Worm (Caenorhabditis elegans) whole organism, young adult: ENCODE results near the gene ufc-1.

Experiments used
- F10E7.11 ChIP-seq: sonication (generic microtip); optimal IDR thresholded peaks from 2 replicates; lab custom pipeline; 2017; ENCODE audit warnings: mild to moderate bottlenecking, missing genetic modification characterization, moderate library complexity, missing compliant biosample characterization
- F23B12.7 ChIP-seq: sonication (generic microtip); optimal IDR thresholded peaks from 2 replicates; lab custom pipeline; 2017; ENCODE audit warnings: missing genetic modification characterization, mild to moderate bottlenecking, missing compliant biosample characterization, antibody characterized with exemption, moderate library complexity; ENCODE audit not compliant: insufficient read depth
- F55B11.4 ChIP-seq: sonication (generic microtip); optimal IDR thresholded peaks from 2 replicates; lab custom pipeline; 2016; ENCODE audit warnings: missing compliant biosample characterization, missing genetic modification characterization, borderline replicate concordance; ENCODE audit not compliant: insufficient read depth
- F57C9.4 ChIP-seq: sonication (generic microtip); optimal IDR thresholded peaks from 2 replicates; lab custom pipeline; 2017; ENCODE audit warnings: mild to moderate bottlenecking, missing genetic modification characterization, missing compliant biosample characterization
- K11D2.4 ChIP-seq: fragments of 200-800 bp; sonication (Bioruptor generic); IDR thresholded peaks from 2 replicates; pipeline ENCODE4 v1.3.6; 2022; ENCODE audit warnings: missing genetic modification reagents, missing genetic modification characterization, missing compliant biosample characterization
- T26A5.8 ChIP-seq: sonication (generic microtip); optimal IDR thresholded peaks from 2 replicates; lab custom pipeline; 2016; ENCODE audit warnings: missing genetic modification characterization, missing compliant biosample characterization
- Y79H2A.3 ChIP-seq: fragments of 200-800 bp; sonication (Bioruptor generic); conservative IDR thresholded peaks from 2 replicates; pipeline ENCODE4 v1.3.6; 2022; ENCODE audit warnings: missing genetic modification reagents, missing genetic modification characterization, missing compliant biosample characterization
- akir-1 ChIP-seq: fragments of 200-800 bp; sonication (Bioruptor generic); optimal IDR thresholded peaks from 2 replicates; lab custom pipeline; 2018; ENCODE audit warnings: mild to moderate bottlenecking, missing genetic modification characterization, moderate library complexity, missing compliant biosample characterization
- ama-1 ChIP-seq, 3 experiments: fragments of 150-350 bp in 1 of 3; sonication (generic microtip) in 2 of 3; optimal IDR thresholded peaks; 2 replicates each; lab custom pipeline; 2014 to 2018; ENCODE audit warnings: missing biosample characterization in 2 of 3, missing genetic modification characterization in 2 of 3, missing genetic modification reagents in 2 of 3
- aptf-2 ChIP-seq: fragments of 200-800 bp; sonication (Bioruptor generic); conservative IDR thresholded peaks from 2 replicates; pipeline ENCODE4 v1.3.6; 2022; ENCODE audit warnings: missing genetic modification reagents, missing genetic modification characterization, missing compliant biosample characterization
- atf-7 ChIP-seq: sonication (generic microtip); optimal IDR thresholded peaks from 2 replicates; lab custom pipeline; 2017; ENCODE audit warnings: mild to moderate bottlenecking, missing genetic modification characterization, missing compliant biosample characterization
- athp-1 ChIP-seq: sonication (generic microtip); optimal IDR thresholded peaks from 2 replicates; lab custom pipeline; 2017; ENCODE audit warnings: mild to moderate bottlenecking, missing genetic modification characterization, missing compliant biosample characterization
- attf-5 ChIP-seq: fragments of 200-800 bp; sonication (Bioruptor generic); optimal IDR thresholded peaks from 2 replicates; lab custom pipeline; 2018; ENCODE audit warnings: mild to moderate bottlenecking, missing genetic modification characterization, missing compliant biosample characterization
- bed-1 ChIP-seq: fragments of 200-800 bp; sonication (Bioruptor generic); IDR thresholded peaks from 2 replicates; pipeline ENCODE4 v1.3.6; 2022; ENCODE audit warnings: missing genetic modification reagents, missing genetic modification characterization, missing compliant biosample characterization
- bed-2 ChIP-seq: fragments of 200-800 bp; sonication (Bioruptor generic); IDR thresholded peaks from 2 replicates; pipeline ENCODE4 v1.3.6; 2022; ENCODE audit warnings: missing genetic modification reagents, missing genetic modification characterization, missing compliant biosample characterization
- cebp-1 ChIP-seq, 2 experiments: fragments of 200-800 bp in 1 of 2; sonication (Bioruptor generic) in 1 of 2; sonication (generic microtip) in 1 of 2; IDR thresholded peaks in 1 of 2; optimal IDR thresholded peaks in 1 of 2; 2 replicates each; pipeline versions ENCODE4 v1.3.6 to Lab custom; 2017 to 2022; ENCODE audit warnings: missing compliant biosample characterization in 2 of 2, missing genetic modification characterization in 2 of 2, mild to moderate bottlenecking in 1 of 2, missing genetic modification reagents in 1 of 2, moderate library complexity in 1 of 2
- cebp-2 ChIP-seq: fragments of 200-800 bp; sonication (Bioruptor generic); IDR thresholded peaks from 2 replicates; pipeline ENCODE4 v1.3.6; 2022; ENCODE audit warnings: missing genetic modification characterization, missing compliant biosample characterization
- ceh-100 ChIP-seq: fragments of 200-800 bp; sonication (Bioruptor generic); IDR thresholded peaks from 2 replicates; pipeline ENCODE4 v1.3.6; 2022; ENCODE audit warnings: missing genetic modification reagents, missing genetic modification characterization, missing compliant biosample characterization
- chd-7 ChIP-seq: sonication (generic microtip); optimal IDR thresholded peaks from 2 replicates; lab custom pipeline; 2016; ENCODE audit warnings: mild to moderate bottlenecking, missing genetic modification characterization, moderate library complexity, missing compliant biosample characterization
- dox-1 ChIP-seq: fragments of 200-800 bp; sonication (Bioruptor generic); IDR thresholded peaks from 2 replicates; pipeline ENCODE4 v1.3.6; 2022; ENCODE audit warnings: missing genetic modification reagents, missing genetic modification characterization, missing compliant biosample characterization
- dpff-1 ChIP-seq: sonication (generic microtip); optimal IDR thresholded peaks from 2 replicates; lab custom pipeline; 2017; ENCODE audit warnings: mild to moderate bottlenecking, missing genetic modification characterization, missing compliant biosample characterization
- egl-44 ChIP-seq: fragments of 200-800 bp; sonication (Bioruptor generic); IDR thresholded peaks from 2 replicates; pipeline ENCODE4 v1.3.6; 2022; ENCODE audit warnings: missing genetic modification reagents, missing genetic modification characterization, missing compliant biosample characterization
- ekl-4 ChIP-seq: fragments of 200-800 bp; sonication (Bioruptor generic); IDR thresholded peaks from 2 replicates; pipeline ENCODE4 v1.3.6; 2022; ENCODE audit warnings: missing genetic modification reagents, missing genetic modification characterization, missing compliant biosample characterization
- ets-4 ChIP-seq: fragments of 200-800 bp; sonication (Bioruptor generic); optimal IDR thresholded peaks from 2 replicates; lab custom pipeline; 2018; ENCODE audit warnings: mild to moderate bottlenecking, missing genetic modification characterization, missing compliant biosample characterization
- fkh-3 ChIP-seq: sonication (generic microtip); optimal IDR thresholded peaks from 2 replicates; lab custom pipeline; 2016; ENCODE audit warnings: mild to moderate bottlenecking, missing genetic modification characterization, missing compliant biosample characterization
- lag-1 ChIP-seq: fragments of 200-800 bp; sonication (Bioruptor generic); IDR thresholded peaks from 2 replicates; pipeline ENCODE4 v1.3.6; 2022; ENCODE audit warnings: missing genetic modification reagents, missing genetic modification characterization, missing compliant biosample characterization
- let-526 ChIP-seq: fragments of 200-800 bp; sonication (Bioruptor generic); IDR thresholded peaks from 2 replicates; pipeline ENCODE4 v1.3.6; 2022; ENCODE audit warnings: missing genetic modification reagents, missing genetic modification characterization, missing compliant biosample characterization
- let-607 ChIP-seq, 2 experiments: fragments of 200-800 bp in 1 of 2; sonication (Bioruptor generic) in 1 of 2; sonication (generic microtip) in 1 of 2; optimal IDR thresholded peaks; 2 replicates each; lab custom pipeline; 2016 to 2018; ENCODE audit warnings: mild to moderate bottlenecking in 2 of 2, missing compliant biosample characterization in 2 of 2, missing genetic modification characterization in 2 of 2, moderate library complexity in 2 of 2, missing genotype in 1 of 2
- lin-40 ChIP-seq: sonication (generic microtip); optimal IDR thresholded peaks from 2 replicates; lab custom pipeline; 2016; ENCODE audit warnings: missing genetic modification characterization, mild to moderate bottlenecking, missing compliant biosample characterization, missing genotype, missing genetic modification reagents
- lir-1 ChIP-seq: fragments of 200-800 bp; sonication (Bioruptor generic); conservative IDR thresholded peaks from 2 replicates; pipeline ENCODE4 v1.3.6; 2022; ENCODE audit warnings: missing genetic modification reagents, missing genetic modification characterization, missing compliant biosample characterization
- mel-28 ChIP-seq: sonication (generic microtip); optimal IDR thresholded peaks from 2 replicates; lab custom pipeline; 2016; ENCODE audit warnings: borderline replicate concordance, mild to moderate bottlenecking, missing genetic modification characterization, missing compliant biosample characterization
- mes-4 ChIP-seq: sonication (generic microtip); optimal IDR thresholded peaks from 2 replicates; lab custom pipeline; 2016; ENCODE audit warnings: missing genotype, missing genetic modification characterization, missing compliant biosample characterization
- rpc-1 ChIP-seq, 2 experiments: fragments of 150-350 bp in 1 of 2; sonication (generic microtip) in 1 of 2; optimal IDR thresholded peaks; 2 replicates each; lab custom pipeline; 2014 to 2018; ENCODE audit warnings: missing biosample characterization in 1 of 2, missing genetic modification characterization in 1 of 2, missing genetic modification reagents in 1 of 2, missing genotype in 1 of 2
- sdz-38 ChIP-seq: sonication (generic microtip); optimal IDR thresholded peaks from 2 replicates; lab custom pipeline; 2016; ENCODE audit warnings: missing genotype, missing genetic modification characterization, missing compliant biosample characterization
- sea-2 ChIP-seq: fragments of 200-800 bp; sonication (Bioruptor generic); IDR thresholded peaks from 2 replicates; pipeline ENCODE4 v1.3.6; 2022; ENCODE audit warnings: missing genetic modification characterization, missing compliant biosample characterization
- somi-1 ChIP-seq: fragments of 200-800 bp; sonication (Bioruptor generic); optimal IDR thresholded peaks from 2 replicates; lab custom pipeline; 2018; ENCODE audit warnings: mild to moderate bottlenecking, missing genetic modification characterization, missing compliant biosample characterization
- tbx-9 ChIP-seq: sonication (generic microtip); optimal IDR thresholded peaks from 2 replicates; lab custom pipeline; 2016; ENCODE audit warnings: borderline replicate concordance, missing genetic modification characterization, inconsistent platforms, missing compliant biosample characterization
- ztf-22 ChIP-seq: fragments of 200-800 bp; sonication (Bioruptor generic); optimal IDR thresholded peaks from 2 replicates; lab custom pipeline; 2018; ENCODE audit warnings: mild to moderate bottlenecking, missing genetic modification characterization, moderate library complexity, missing compliant biosample characterization
- ztf-3 ChIP-seq: fragments of 200-800 bp; sonication (Bioruptor generic); optimal IDR thresholded peaks from 2 replicates; lab custom pipeline; 2018; ENCODE audit warnings: mild to moderate bottlenecking, missing genetic modification characterization, missing compliant biosample characterization
- ztf-6 ChIP-seq: fragments of 200-800 bp; sonication (Bioruptor generic); IDR thresholded peaks from 2 replicates; pipeline ENCODE4 v1.3.6; 2022; ENCODE audit warnings: missing genetic modification reagents, missing genetic modification characterization, missing compliant biosample characterization

ufc-1 gene

DNA sequence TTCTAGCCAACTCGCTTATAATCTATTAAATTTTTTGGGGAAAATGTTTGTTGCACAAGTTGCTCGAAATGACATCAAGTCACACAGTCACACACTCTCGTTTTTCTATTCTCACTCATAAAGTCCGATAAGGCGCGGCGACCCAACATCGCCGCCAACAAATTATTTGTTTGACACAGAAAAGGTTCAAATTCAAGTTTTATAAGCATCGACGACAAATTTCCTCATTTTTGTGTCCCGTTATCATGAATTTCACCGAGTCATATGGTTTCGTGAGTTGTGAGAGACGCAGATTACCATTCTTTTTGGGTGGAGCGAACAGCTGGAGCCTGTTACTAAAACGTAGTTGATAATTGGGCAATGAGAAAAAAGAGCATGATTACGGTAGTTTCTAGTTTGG is 41.5 kb upstream of the ufc-1 start (continued):
- TF ChIP-seq bed-1 (GFP tag; lab: Robert Waterston, UW) (no peak), attf-5 (peak; percentile 28), ama-1 (optimal IDR thresholded peaks at IDR 0.05; lab: Kevin White, UChicago) (no peak), ama-1 (GFP tag; optimal IDR thresholded peaks at IDR 0.05; lab: Kevin White, UChicago) (no peak), chd-7 (no peak), sea-2 (GFP tag; lab: Robert Waterston, UW) (no peak), Y79H2A.3 (no peak), T26A5.8 (tag; lab: Kevin White, UChicago) (no peak), let-526 (no peak), athp-1 (no peak), akir-1 (GFP tag; lab: Kevin White, UChicago) (no peak), lir-1 (no peak), sdz-38 (tag; lab: Kevin White, UChicago) (no peak), ztf-3 (no peak), atf-7 (tag; lab: Kevin White, UChicago) (peak; percentile 65), F10E7.11 (no peak), egl-44 (GFP tag; lab: Robert Waterston, UW) (no peak), cebp-1 (GFP tag; IDR thresholded peaks at IDR 0.05; lab: Robert Waterston, UW) (no peak), cebp-1 (tag; optimal IDR thresholded peaks at IDR 0.05; lab: Kevin White, UChicago) (no peak), ceh-100 (GFP tag; lab: Robert Waterston, UW) (no peak), F23B12.7 (tag; lab: Kevin White, UChicago) (no peak), cebp-2 (GFP tag; lab: Robert Waterston, UW) (no peak), bed-2 (GFP tag; lab: Robert Waterston, UW) (no peak), rpc-1 (optimal IDR thresholded peaks at IDR 0.05; lab: Kevin White, UChicago) (no peak), rpc-1 (tag; optimal IDR thresholded peaks at IDR 0.05; lab: Kevin White, UChicago) (no peak), dox-1 (GFP tag; lab: Robert Waterston, UW) (peak; percentile 65), somi-1 (GFP tag; lab: Kevin White, UChicago) (no peak), ets-4 (GFP tag; lab: Kevin White, UChicago) (peak; percentile 31), lin-40 (tag; lab: Kevin White, UChicago) (no peak), aptf-2 (GFP tag; lab: Robert Waterston, UW) (no peak), ztf-6 (GFP tag; lab: Robert Waterston, UW) (no peak), ztf-22 (GFP tag; lab: Kevin White, UChicago) (peak; percentile 46), ekl-4 (GFP tag; lab: Robert Waterston, UW) (no peak), fkh-3 (tag; lab: Kevin White, UChicago) (no peak), dpff-1 (tag; lab: Kevin White, UChicago) (no peak), let-607 (tag; optimal IDR thresholded peaks at IDR 0.05; lab: Kevin White, UChicago) (peak; percentile 42 to 50), tbx-9 (no peak), K11D2.4 (no peak), mes-4 (no peak), mel-28 (tag; lab: Kevin White, UChicago) (no peak), F55B11.4 (no peak), lag-1 (GFP tag; lab: Robert Waterston, UW) (no peak), F57C9.4 (tag; lab: Kevin White, UChicago) (no peak)
